Worm (Caenorhabditis elegans) whole organism, late embryonic: ENCODE results near the gene doxa-1.
A peak's percentile ranks its signal among the peaks of the same experiment; 100 is the strongest.

Experiments used
- C38D4.7 ChIP-seq: fragments of 200-800 bp; sonication (Bioruptor generic); optimal IDR thresholded peaks from 2 replicates; lab custom pipeline; 2018; ENCODE audit warnings: mild to moderate bottlenecking, missing genetic modification characterization, moderate library complexity, missing compliant biosample characterization
- F13H6.1 ChIP-seq: sonication (generic microtip); optimal IDR thresholded peaks from 2 replicates; lab custom pipeline; 2016; ENCODE audit warnings: missing genetic modification characterization, missing compliant biosample characterization
- K02D7.2 ChIP-seq: sonication (generic microtip); optimal IDR thresholded peaks from 2 replicates; lab custom pipeline; 2017; ENCODE audit warnings: mild to moderate bottlenecking, missing genetic modification characterization, missing compliant biosample characterization
- Y22D7AL.16 ChIP-seq: sonication (generic microtip); optimal IDR thresholded peaks from 2 replicates; lab custom pipeline; 2016; ENCODE audit warnings: missing genetic modification characterization, missing compliant biosample characterization
- ceh-18 ChIP-seq: sonication (generic microtip); optimal IDR thresholded peaks from 2 replicates; lab custom pipeline; 2016; ENCODE audit warnings: missing genetic modification characterization, missing compliant biosample characterization
- ceh-24 ChIP-seq: sonication (generic microtip); optimal IDR thresholded peaks from 2 replicates; lab custom pipeline; 2016; ENCODE audit warnings: mild to moderate bottlenecking, missing genetic modification characterization, missing compliant biosample characterization
- ceh-30 ChIP-seq: fragments of 150-350 bp; optimal IDR thresholded peaks from 2 replicates; lab custom pipeline; 2014; ENCODE audit warnings: missing biosample characterization, missing genetic modification characterization
- ceh-45 ChIP-seq: fragments of 200-800 bp; sonication (Bioruptor generic); IDR thresholded peaks from 2 replicates; pipeline ENCODE4 v1.3.6; 2022; ENCODE audit warnings: missing genetic modification reagents, missing genetic modification characterization, missing compliant biosample characterization
- ceh-48 ChIP-seq: sonication (generic microtip); optimal IDR thresholded peaks from 2 replicates; lab custom pipeline; 2016; ENCODE audit warnings: missing genetic modification characterization, inconsistent platforms, missing compliant biosample characterization
- dmd-4 ChIP-seq: sonication (generic microtip); optimal IDR thresholded peaks from 2 replicates; lab custom pipeline; 2016; ENCODE audit warnings: borderline replicate concordance, missing genetic modification characterization, missing compliant biosample characterization
- dve-1 ChIP-seq: sonication (generic microtip); optimal IDR thresholded peaks from 2 replicates; lab custom pipeline; 2017; ENCODE audit warnings: antibody characterized with exemption, mild to moderate bottlenecking, missing genetic modification characterization, missing compliant biosample characterization
- elt-2 ChIP-seq: sonication (generic microtip); optimal IDR thresholded peaks from 2 replicates; lab custom pipeline; 2016; ENCODE audit warnings: missing genetic modification reagents, missing genetic modification characterization, missing compliant biosample characterization
- ets-4 ChIP-seq: sonication (generic microtip); optimal IDR thresholded peaks from 2 replicates; lab custom pipeline; 2016; ENCODE audit warnings: missing genetic modification characterization, missing compliant biosample characterization
- eyg-1 ChIP-seq: sonication (generic microtip); optimal IDR thresholded peaks from 2 replicates; lab custom pipeline; 2016; ENCODE audit warnings: missing genotype, missing genetic modification characterization, missing compliant biosample characterization
- gmeb-2 ChIP-seq: sonication (generic microtip); optimal IDR thresholded peaks from 2 replicates; lab custom pipeline; 2016; ENCODE audit warnings: missing genetic modification characterization, inconsistent platforms, missing compliant biosample characterization
- hlh-8 ChIP-seq: sonication (generic microtip); optimal IDR thresholded peaks from 2 replicates; lab custom pipeline; 2016; ENCODE audit warnings: missing genotype, missing genetic modification characterization, missing compliant biosample characterization
- lim-6 ChIP-seq: sonication (generic microtip); optimal IDR thresholded peaks from 2 replicates; lab custom pipeline; 2016; ENCODE audit warnings: missing genetic modification characterization, missing compliant biosample characterization
- lin-11 ChIP-seq: fragments of 200-800 bp; sonication (Bioruptor generic); optimal IDR thresholded peaks from 2 replicates; lab custom pipeline; 2018; ENCODE audit warnings: mild to moderate bottlenecking, missing genetic modification characterization, missing compliant biosample characterization
- madf-2 ChIP-seq: sonication (generic microtip); optimal IDR thresholded peaks from 2 replicates; lab custom pipeline; 2017; ENCODE audit warnings: missing genetic modification characterization, missing compliant biosample characterization
- nhr-11 ChIP-seq: fragments of 150-350 bp; optimal IDR thresholded peaks from 2 replicates; lab custom pipeline; 2014; ENCODE audit warnings: missing biosample characterization, missing genetic modification characterization
- npax-4 ChIP-seq: sonication (generic microtip); optimal IDR thresholded peaks from 2 replicates; lab custom pipeline; 2016; ENCODE audit warnings: missing genetic modification characterization, missing compliant biosample characterization
- odd-2 ChIP-seq: sonication (generic microtip); optimal IDR thresholded peaks from 2 replicates; lab custom pipeline; 2017; ENCODE audit warnings: antibody characterized with exemption, mild to moderate bottlenecking, missing genetic modification characterization, missing compliant biosample characterization
- pag-3 ChIP-seq: sonication (generic microtip); optimal IDR thresholded peaks from 2 replicates; lab custom pipeline; 2016; ENCODE audit warnings: missing compliant biosample characterization, missing genetic modification characterization, borderline replicate concordance
- pat-9 ChIP-seq: fragments of 200-800 bp; sonication (Bioruptor generic); optimal IDR thresholded peaks from 2 replicates; lab custom pipeline; 2018; ENCODE audit warnings: mild to moderate bottlenecking, missing genetic modification characterization, moderate library complexity, missing compliant biosample characterization
- pha-2 ChIP-seq: sonication (generic microtip); optimal IDR thresholded peaks from 2 replicates; lab custom pipeline; 2017; ENCODE audit warnings: mild to moderate bottlenecking, missing genetic modification characterization, missing compliant biosample characterization
- pqm-1 ChIP-seq: sonication (generic microtip); optimal IDR thresholded peaks from 2 replicates; lab custom pipeline; 2016; ENCODE audit warnings: missing genetic modification characterization, missing compliant biosample characterization
- pros-1 ChIP-seq: fragments of 150-350 bp; optimal IDR thresholded peaks from 2 replicates; lab custom pipeline; 2014; ENCODE audit warnings: missing biosample characterization, missing genetic modification reagents, missing genetic modification characterization
- ref-2 ChIP-seq: sonication (generic microtip); optimal IDR thresholded peaks from 2 replicates; lab custom pipeline; 2016; ENCODE audit warnings: missing genetic modification characterization, missing compliant biosample characterization
- rnt-1 ChIP-seq: sonication (generic microtip); optimal IDR thresholded peaks from 2 replicates; lab custom pipeline; 2016; ENCODE audit warnings: missing genetic modification characterization, missing compliant biosample characterization
- sox-2 ChIP-seq: fragments of 200-800 bp; sonication (Bioruptor generic); IDR thresholded peaks from 2 replicates; pipeline ENCODE4 v1.3.6; 2022; ENCODE audit warnings: missing genetic modification reagents, missing genetic modification characterization, missing compliant biosample characterization
- sox-4 ChIP-seq: sonication (generic microtip); optimal IDR thresholded peaks from 2 replicates; lab custom pipeline; 2017; ENCODE audit warnings: mild to moderate bottlenecking, missing genetic modification characterization, inconsistent platforms, missing compliant biosample characterization
- tbx-7 ChIP-seq: sonication (generic microtip); optimal IDR thresholded peaks from 2 replicates; lab custom pipeline; 2016; ENCODE audit warnings: missing genotype, missing genetic modification characterization, missing compliant biosample characterization
- ttx-3 ChIP-seq: sonication (generic microtip); optimal IDR thresholded peaks from 2 replicates; lab custom pipeline; 2016; ENCODE audit warnings: missing genetic modification reagents, missing genetic modification characterization, missing compliant biosample characterization
- unc-3 ChIP-seq, 2 experiments: fragments of 200-800 bp in 1 of 2; sonication (Bioruptor generic) in 1 of 2; sonication (generic microtip) in 1 of 2; conservative IDR thresholded peaks in 1 of 2; optimal IDR thresholded peaks in 1 of 2; 2 replicates each; pipeline versions ENCODE4 v1.3.6 to Lab custom; 2016 to 2022; ENCODE audit warnings: missing compliant biosample characterization in 2 of 2, missing genetic modification characterization in 2 of 2, missing genetic modification reagents in 1 of 2
- unc-86 ChIP-seq: sonication (generic microtip); optimal IDR thresholded peaks from 2 replicates; lab custom pipeline; 2016; ENCODE audit warnings: missing genetic modification characterization, missing compliant biosample characterization
- zip-5 ChIP-seq: sonication (generic microtip); optimal IDR thresholded peaks from 2 replicates; lab custom pipeline; 2016; ENCODE audit warnings: missing genetic modification characterization, missing compliant biosample characterization

doxa-1 gene

ce11 chrIII:8573301-8573700 is 7.6 kb upstream of the doxa-1 start:
- TF ChIP-seq ref-2 (tag; lab: Kevin White, UChicago) (no peak), dmd-4 (tag; lab: Kevin White, UChicago) (no peak), pag-3 (tag; lab: Kevin White, UChicago) (no peak), eyg-1 (tag; lab: Kevin White, UChicago) (no peak), unc-86 (no peak), gmeb-2 (tag; lab: Kevin White, UChicago) (no peak), Y22D7AL.16 (tag; lab: Kevin White, UChicago) (no peak), pha-2 (tag; lab: Kevin White, UChicago) (no peak), pat-9 (tag; lab: Kevin White, UChicago) (no peak), rnt-1 (tag; lab: Kevin White, UChicago) (no peak), pqm-1 (tag; lab: Kevin White, UChicago) (no peak), zip-5 (tag; lab: Kevin White, UChicago) (no peak), pros-1 (tag; lab: Kevin White, UChicago) (no peak), ceh-45 (GFP tag; lab: Robert Waterston, UW) (no peak), lim-6 (tag; lab: Kevin White, UChicago) (no peak), ceh-24 (no peak)

ce11 chrIII:8573869-8574268 is 7.0 kb upstream of the doxa-1 start:
- no peak for TF ChIP-seq pat-9 (tag; lab: Kevin White, UChicago)
- TF ChIP-seq madf-2 (tag; lab: Kevin White, UChicago): no peak
- no peak for TF ChIP-seq F13H6.1 (tag; lab: Kevin White, UChicago)
- no peak for TF ChIP-seq ceh-48
- TF ChIP-seq ceh-30 (tag; lab: Kevin White, UChicago): no peak
- no peak for TF ChIP-seq sox-4 (tag; lab: Kevin White, UChicago)
- no peak for TF ChIP-seq ref-2 (tag; lab: Kevin White, UChicago)
- TF ChIP-seq unc-3 (GFP tag; conservative IDR thresholded peaks at IDR 0.05; lab: Robert Waterston, UW): no peak
- TF ChIP-seq unc-3 (tag; optimal IDR thresholded peaks at IDR 0.05; lab: Kevin White, UChicago): no peak
- TF ChIP-seq ttx-3 (tag; lab: Kevin White, UChicago): no peak

- TF ChIP-seq unc-86 (no peak), elt-2 (tag; lab: Kevin White, UChicago) (peak; percentile 66), C38D4.7 (GFP tag; lab: Kevin White, UChicago) (no peak), madf-2 (tag; lab: Kevin White, UChicago) (no peak)
Measured at ce11 chrIII:8574299-8574698, 6.6 kb upstream of the doxa-1 start.

ce11 chrIII:8575359-8576101 is 5.4 kb upstream of the doxa-1 start:
- TF ChIP-seq ceh-18 (tag; lab: Kevin White, UChicago) (no peak), sox-2 (no peak), lin-11 (no peak), C38D4.7 (GFP tag; lab: Kevin White, UChicago) (no peak), pqm-1 (tag; lab: Kevin White, UChicago) (no peak), dve-1 (tag; lab: Kevin White, UChicago) (no peak), nhr-11 (tag; lab: Kevin White, UChicago) (no peak), F13H6.1 (tag; lab: Kevin White, UChicago) (no peak), rnt-1 (tag; lab: Kevin White, UChicago) (no peak), unc-3 (GFP tag; conservative IDR thresholded peaks at IDR 0.05; lab: Robert Waterston, UW) (no peak), unc-3 (tag; optimal IDR thresholded peaks at IDR 0.05; lab: Kevin White, UChicago) (no peak), K02D7.2 (tag; lab: Kevin White, UChicago) (no peak), odd-2 (tag; lab: Kevin White, UChicago) (no peak), ets-4 (no peak), hlh-8 (no peak), npax-4 (no peak), tbx-7 (tag; lab: Kevin White, UChicago) (no peak)
- TF ChIP-seq, all 69 proteins: peak for 0
